Worm (Caenorhabditis elegans) whole organism, mixed stage, embryonic: Measurements from ENCODE around the gene nas-9.

Experiments
- M03D4.4 ChIP-seq: sonication (generic microtip); optimal IDR thresholded peaks from 2 replicates; lab custom pipeline; 2017; ENCODE audit warnings: mild to moderate bottlenecking, missing genetic modification characterization, missing compliant biosample characterization
- bed-3 ChIP-seq: fragments of 200-800 bp; sonication (Bioruptor generic); optimal IDR thresholded peaks from 3 replicates; lab custom pipeline; 2018; ENCODE audit warnings: mild to moderate bottlenecking, missing genetic modification characterization, moderate library complexity, missing compliant biosample characterization
- blmp-1 ChIP-seq: fragments of 150-350 bp; optimal IDR thresholded peaks from 2 replicates; lab custom pipeline; 2014; ENCODE audit warnings: missing biosample characterization, missing genetic modification characterization
- ceh-39 ChIP-seq: fragments of 150-350 bp; optimal IDR thresholded peaks from 2 replicates; lab custom pipeline; 2014; ENCODE audit warnings: missing biosample characterization, missing genetic modification characterization
- ceh-43 ChIP-seq: fragments of 200-800 bp; sonication (Bioruptor generic); optimal IDR thresholded peaks from 2 replicates; lab custom pipeline; 2018; ENCODE audit warnings: mild to moderate bottlenecking, missing genetic modification characterization, moderate library complexity, missing compliant biosample characterization
- ceh-83 ChIP-seq: fragments of 200-800 bp; sonication (Bioruptor generic); optimal IDR thresholded peaks from 2 replicates; lab custom pipeline; 2018; ENCODE audit warnings: mild to moderate bottlenecking, missing genetic modification characterization, missing compliant biosample characterization
- ces-1 ChIP-seq: fragments of 150-350 bp; optimal IDR thresholded peaks from 2 replicates; lab custom pipeline; 2014; ENCODE audit warnings: missing biosample characterization, missing genetic modification reagents, missing genetic modification characterization
- cnd-1 ChIP-seq: fragments of 200-800 bp; sonication (Bioruptor generic); optimal IDR thresholded peaks from 2 replicates; lab custom pipeline; 2018; ENCODE audit warnings: mild to moderate bottlenecking, missing genetic modification characterization, missing compliant biosample characterization
- drap-1 ChIP-seq: fragments of 200-800 bp; sonication (Bioruptor generic); optimal IDR thresholded peaks from 3 replicates; lab custom pipeline; 2018; ENCODE audit warnings: mild to moderate bottlenecking, missing genetic modification characterization, missing compliant biosample characterization
- elt-1 ChIP-seq: sonication (generic microtip); optimal IDR thresholded peaks from 2 replicates; lab custom pipeline; 2017; ENCODE audit warnings: missing genetic modification characterization, mild to moderate bottlenecking, missing compliant biosample characterization, antibody characterized with exemption, moderate library complexity, borderline replicate concordance; ENCODE audit not compliant: insufficient read depth
- elt-3 ChIP-seq: fragments of 150-350 bp; optimal IDR thresholded peaks from 2 replicates; lab custom pipeline; 2014; ENCODE audit warnings: missing biosample characterization, missing genetic modification characterization
- flh-1 ChIP-seq: fragments of 200-800 bp; sonication (Bioruptor generic); optimal IDR thresholded peaks from 2 replicates; lab custom pipeline; 2018; ENCODE audit warnings: mild to moderate bottlenecking, missing genetic modification characterization, moderate library complexity, missing compliant biosample characterization
- ham-2 ChIP-seq: fragments of 200-800 bp; sonication (Bioruptor generic); optimal IDR thresholded peaks from 2 replicates; lab custom pipeline; 2018; ENCODE audit warnings: mild to moderate bottlenecking, missing genetic modification characterization, missing compliant biosample characterization
- hlh-1 ChIP-seq: fragments of 150-350 bp; optimal IDR thresholded peaks from 2 replicates; lab custom pipeline; 2014; ENCODE audit warnings: missing biosample characterization, missing genetic modification reagents, missing genetic modification characterization
- lin-13 ChIP-seq: fragments of 150-350 bp; optimal IDR thresholded peaks from 2 replicates; lab custom pipeline; 2014; ENCODE audit warnings: missing biosample characterization, missing genetic modification characterization
- lin-32 ChIP-seq: fragments of 200-800 bp; sonication (Bioruptor generic); optimal IDR thresholded peaks from 2 replicates; lab custom pipeline; 2018; ENCODE audit warnings: mild to moderate bottlenecking, missing genetic modification characterization, missing compliant biosample characterization
- lsy-2 ChIP-seq: fragments of 150-350 bp; optimal IDR thresholded peaks from 2 replicates; lab custom pipeline; 2014; ENCODE audit warnings: missing biosample characterization, missing genetic modification characterization
- mab-5 ChIP-seq: fragments of 150-350 bp; optimal IDR thresholded peaks from 2 replicates; lab custom pipeline; 2014; ENCODE audit warnings: missing biosample characterization, missing genetic modification characterization
- mep-1 ChIP-seq: fragments of 150-350 bp; optimal IDR thresholded peaks from 2 replicates; lab custom pipeline; 2017; ENCODE audit warnings: missing biosample characterization, missing genetic modification reagents, missing genetic modification characterization, inconsistent platforms
- mls-2 ChIP-seq: sonication (generic microtip); optimal IDR thresholded peaks from 2 replicates; lab custom pipeline; 2016; ENCODE audit warnings: mild to moderate bottlenecking, missing genetic modification characterization, moderate library complexity, missing compliant biosample characterization
- nhr-12 ChIP-seq: fragments of 150-350 bp; optimal IDR thresholded peaks from 2 replicates; lab custom pipeline; 2014; ENCODE audit warnings: missing biosample characterization, missing genetic modification characterization
- nhr-2 ChIP-seq: fragments of 150-350 bp; optimal IDR thresholded peaks from 2 replicates; lab custom pipeline; 2014; ENCODE audit warnings: missing biosample characterization, missing genetic modification characterization
- nhr-237 ChIP-seq: fragments of 150-350 bp; optimal IDR thresholded peaks from 2 replicates; lab custom pipeline; 2014; ENCODE audit warnings: missing biosample characterization, missing genetic modification characterization
- nhr-28 ChIP-seq: fragments of 150-350 bp; optimal IDR thresholded peaks from 2 replicates; lab custom pipeline; 2014; ENCODE audit warnings: missing biosample characterization, missing genetic modification characterization
- nhr-76 ChIP-seq: sonication (generic microtip); optimal IDR thresholded peaks from 2 replicates; lab custom pipeline; 2017; ENCODE audit warnings: missing biosample characterization, missing genetic modification characterization
- pha-4 ChIP-seq: fragments of 150-350 bp; optimal IDR thresholded peaks from 2 replicates; lab custom pipeline; 2018; ENCODE audit warnings: missing biosample characterization, missing genetic modification reagents, missing genetic modification characterization
- sem-2 ChIP-seq: fragments of 200-800 bp; sonication (Bioruptor generic); optimal IDR thresholded peaks from 2 replicates; lab custom pipeline; 2018; ENCODE audit warnings: mild to moderate bottlenecking, missing genetic modification characterization, missing compliant biosample characterization
- snpc-4 ChIP-seq: fragments of 150-350 bp; optimal IDR thresholded peaks from 2 replicates; lab custom pipeline; 2014; ENCODE audit warnings: missing biosample characterization, missing genetic modification characterization
- sptf-1 ChIP-seq: sonication (generic microtip); optimal IDR thresholded peaks from 2 replicates; lab custom pipeline; 2017; ENCODE audit warnings: mild to moderate bottlenecking, missing genetic modification characterization, moderate library complexity, missing compliant biosample characterization
- tbx-8 ChIP-seq: fragments of 200-800 bp; sonication (Bioruptor generic); optimal IDR thresholded peaks from 2 replicates; lab custom pipeline; 2018; ENCODE audit warnings: mild to moderate bottlenecking, missing genetic modification characterization, moderate library complexity, missing compliant biosample characterization
- unc-120 ChIP-seq: sonication (generic microtip); optimal IDR thresholded peaks from 2 replicates; lab custom pipeline; 2017; ENCODE audit warnings: missing genetic modification characterization, missing compliant biosample characterization; ENCODE audit not compliant: poor library complexity, severe bottlenecking
- unc-39 ChIP-seq: fragments of 150-350 bp; optimal IDR thresholded peaks from 2 replicates; lab custom pipeline; 2014; ENCODE audit warnings: missing biosample characterization, missing genetic modification characterization
- unc-62 ChIP-seq: fragments of 150-350 bp; optimal IDR thresholded peaks from 2 replicates; lab custom pipeline; 2014; ENCODE audit warnings: missing biosample characterization, missing genetic modification reagents, missing genetic modification characterization
- zip-8 ChIP-seq: fragments of 150-350 bp; optimal IDR thresholded peaks from 2 replicates; lab custom pipeline; 2014; ENCODE audit warnings: missing biosample characterization, missing genetic modification characterization
- ztf-11 ChIP-seq: fragments of 150-350 bp; optimal IDR thresholded peaks from 2 replicates; lab custom pipeline; 2014; ENCODE audit warnings: missing biosample characterization, missing genetic modification characterization

Gene nas-9

DNA sequence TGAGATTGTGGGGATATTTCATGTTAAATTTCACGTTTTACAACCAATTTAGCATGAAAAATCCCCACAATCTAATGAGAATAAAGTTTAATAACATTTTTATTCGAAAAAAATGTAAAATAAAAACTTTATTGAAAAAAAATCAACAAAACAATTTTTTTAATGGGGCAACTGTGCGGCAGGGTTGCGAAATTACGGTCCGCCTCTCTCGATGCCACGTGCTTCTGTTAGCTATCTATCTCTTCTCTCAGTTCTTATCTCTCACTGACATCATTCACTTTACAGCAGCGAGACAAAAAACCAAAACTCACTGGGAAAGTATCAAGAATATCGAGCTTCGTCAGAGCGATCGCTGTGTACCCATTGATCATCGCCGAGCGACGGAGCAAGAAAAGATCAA, 19.2 kb downstream of the nas-9 start:
- TF ChIP-seq nhr-28 (tag; lab: Kevin White, UChicago), result no peak
- no peak for TF ChIP-seq cnd-1
- no peak for TF ChIP-seq unc-39
- TF ChIP-seq ceh-43 (GFP tag; lab: Kevin White, UChicago), result no peak
- TF ChIP-seq M03D4.4 (tag; lab: Kevin White, UChicago), result no peak
- no peak for TF ChIP-seq nhr-12 (tag; lab: Kevin White, UChicago)
- no peak for TF ChIP-seq nhr-2 (tag; lab: Kevin White, UChicago)
- TF ChIP-seq unc-120, result no peak
- no peak for TF ChIP-seq mls-2 (tag; lab: Kevin White, UChicago)
- TF ChIP-seq ces-1 (GFP tag; lab: Kevin White, UChicago), result no peak

DNA sequence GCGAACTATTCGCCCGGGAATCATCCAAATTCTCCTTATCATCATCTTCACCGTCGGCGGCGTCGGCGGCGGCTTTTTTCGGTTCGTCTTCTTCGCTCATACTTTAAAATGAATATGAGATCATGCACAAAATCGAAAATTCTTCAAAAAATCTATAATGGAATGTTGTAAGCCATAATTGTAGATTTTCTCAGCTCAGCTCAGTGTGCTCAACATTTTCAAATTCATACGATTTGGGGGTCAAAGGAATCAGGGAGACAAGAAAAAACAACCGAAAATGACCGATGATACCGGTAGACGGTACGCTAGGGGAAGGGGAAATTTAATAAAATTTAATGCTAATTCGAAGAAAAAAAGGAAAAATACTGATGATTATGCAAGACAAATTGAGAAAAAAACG, 21.2 kb downstream of the nas-9 start, which contains the start of gene ccep-97:
Gene ccep-97, minus strand, starts transcription at position 101 of the 400 bp plus-strand sequence.
- TF ChIP-seq elt-1 (no peak), unc-120 (no peak), nhr-28 (tag; lab: Kevin White, UChicago) (no peak), ces-1 (GFP tag; lab: Kevin White, UChicago) (no peak), ztf-11 (no peak), nhr-237 (no peak)

DNA sequence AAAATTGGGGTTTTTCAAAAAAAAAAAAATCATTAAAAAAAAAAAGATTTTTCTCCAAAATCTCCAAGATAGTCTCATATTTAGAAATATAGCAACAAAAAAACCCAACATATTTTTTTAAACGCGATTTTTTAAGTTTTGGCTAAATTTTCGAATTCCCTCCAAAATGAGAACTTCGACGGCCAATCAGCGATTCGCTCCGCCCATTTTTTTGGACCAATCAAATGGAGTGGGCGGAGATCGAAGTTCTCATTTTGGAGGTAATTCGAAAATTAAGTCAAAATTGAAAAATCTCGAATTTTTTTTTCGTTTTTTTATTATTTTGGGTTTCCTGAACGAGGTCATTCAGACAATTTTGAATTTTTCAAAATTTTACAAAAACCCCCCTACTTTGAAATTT, 26.0 kb downstream of the nas-9 start:
- no peak for TF ChIP-seq bed-3 (GFP tag; lab: Kevin White, UChicago)
- TF ChIP-seq elt-1, result no peak
- TF ChIP-seq ceh-43 (GFP tag; lab: Kevin White, UChicago), result no peak
- TF ChIP-seq nhr-28 (tag; lab: Kevin White, UChicago), result no peak
- no peak for TF ChIP-seq flh-1 (GFP tag; lab: Kevin White, UChicago)
- no peak for TF ChIP-seq ceh-39 (tag; lab: Kevin White, UChicago)
- no peak for TF ChIP-seq lsy-2
- TF ChIP-seq ztf-11, result no peak
- no peak for TF ChIP-seq nhr-76 (tag; lab: Kevin White, UChicago)
- TF ChIP-seq unc-62 (GFP tag; lab: Kevin White, UChicago), result no peak
- no peak for TF ChIP-seq unc-120
- TF ChIP-seq elt-3 (tag; lab: Kevin White, UChicago), result no peak
- TF ChIP-seq zip-8, result no peak
- TF ChIP-seq blmp-1 (tag; lab: Kevin White, UChicago), result no peak
- TF ChIP-seq pha-4 (tag; lab: Kevin White, UChicago), result no peak
- no peak for TF ChIP-seq ceh-83
- no peak for TF ChIP-seq unc-39
- TF ChIP-seq, all 35 proteins: peak for 0

DNA sequence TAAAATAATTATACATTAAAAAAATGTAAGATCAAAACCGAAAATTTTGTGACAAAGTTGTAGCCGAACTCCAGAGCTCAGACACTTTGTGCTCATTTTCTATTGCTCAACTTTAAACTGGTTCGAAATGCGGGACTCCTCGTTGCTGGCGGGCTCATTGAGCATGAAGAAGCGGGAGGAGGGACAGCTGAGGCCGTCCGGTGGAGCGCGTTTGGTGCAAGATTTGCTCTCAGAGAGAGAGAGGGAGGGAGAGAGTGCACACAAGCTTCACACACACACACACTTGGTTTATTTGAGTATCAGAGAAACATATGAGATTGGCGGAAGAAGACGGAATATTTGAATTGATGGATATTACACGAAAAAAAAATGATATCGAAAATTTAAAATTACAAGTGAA, 29.2 kb downstream of the nas-9 start:
- no peak for TF ChIP-seq bed-3 (GFP tag; lab: Kevin White, UChicago)
- no peak for TF ChIP-seq nhr-237
- TF ChIP-seq mep-1 (tag; lab: Kevin White, UChicago), result peak; percentile 70
- TF ChIP-seq elt-3 (tag; lab: Kevin White, UChicago), result no peak
- TF ChIP-seq ceh-39 (tag; lab: Kevin White, UChicago), result no peak
- peak; percentile 89 for TF ChIP-seq hlh-1
- TF ChIP-seq nhr-2 (tag; lab: Kevin White, UChicago), result no peak
- peak; percentile 40 for TF ChIP-seq lsy-2
- no peak for TF ChIP-seq ceh-43 (GFP tag; lab: Kevin White, UChicago)
- TF ChIP-seq elt-1, result no peak
- no peak for TF ChIP-seq ztf-11
- TF ChIP-seq unc-39, result no peak
- TF ChIP-seq ham-2 (GFP tag; lab: Kevin White, UChicago), result no peak
- TF ChIP-seq blmp-1 (tag; lab: Kevin White, UChicago), result no peak
- no peak for TF ChIP-seq sptf-1 (tag; lab: Kevin White, UChicago)
- TF ChIP-seq lin-13 (tag; lab: Kevin White, UChicago), result peak; percentile 56
- TF ChIP-seq tbx-8 (GFP tag; lab: Kevin White, UChicago), result no peak
- peak; percentile 17 for TF ChIP-seq pha-4 (tag; lab: Kevin White, UChicago)
- no peak for TF ChIP-seq nhr-12 (tag; lab: Kevin White, UChicago)
- no peak for TF ChIP-seq mab-5 (tag; lab: Kevin White, UChicago)
- TF ChIP-seq sem-2, result no peak
- TF ChIP-seq lin-32, result no peak
- peak; percentile 19 for TF ChIP-seq unc-120
- peak; percentile 9 for TF ChIP-seq ces-1 (GFP tag; lab: Kevin White, UChicago)
- no peak for TF ChIP-seq nhr-28 (tag; lab: Kevin White, UChicago)
- TF ChIP-seq cnd-1, result peak; percentile 35
- TF ChIP-seq flh-1 (GFP tag; lab: Kevin White, UChicago), result no peak
- peak; percentile 51 for TF ChIP-seq M03D4.4 (tag; lab: Kevin White, UChicago)
- no peak for TF ChIP-seq snpc-4 (tag; lab: Kevin White, UChicago)
- no peak for TF ChIP-seq nhr-76 (tag; lab: Kevin White, UChicago)
- TF ChIP-seq unc-62 (GFP tag; lab: Kevin White, UChicago), result no peak
- no peak for TF ChIP-seq ceh-83
- peak; percentile 25 for TF ChIP-seq mls-2 (tag; lab: Kevin White, UChicago)
- no peak for TF ChIP-seq zip-8
- peak; percentile 50 for TF ChIP-seq drap-1
- TF ChIP-seq, all 35 proteins: peak for 11
